Worm (Caenorhabditis elegans): Measurements from ENCODE around the gene C06G3.8.

The C06G3.8 gene

DNA sequence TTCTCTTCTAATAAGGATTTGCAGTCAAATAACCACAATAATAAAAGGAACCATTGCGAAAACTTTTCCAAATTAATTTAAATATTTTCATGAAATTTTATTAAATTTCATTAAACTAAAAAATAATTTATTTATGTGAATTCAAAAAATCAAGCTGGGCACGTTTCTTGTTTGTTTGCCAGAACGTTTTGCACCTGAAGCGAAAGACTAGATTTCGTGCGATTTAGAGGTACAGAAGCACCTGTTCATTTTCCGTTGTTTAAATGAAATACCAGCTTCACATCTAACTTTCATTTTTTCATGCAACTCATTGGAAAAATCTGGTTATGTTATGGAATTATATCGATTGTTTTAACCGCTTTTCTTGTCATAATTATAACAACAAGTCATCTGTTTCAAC is 39.8 kb upstream of the C06G3.8 start, which contains the start of gene srg-48 (continued):
- TF ChIP-seq daf-16 (GFP tag; optimal IDR thresholded peaks at IDR 0.05) (no peak), daf-16 (tag; optimal IDR thresholded peaks at IDR 0.05) (no peak), skn-1 (tag; optimal IDR thresholded peaks at IDR 0.05) (no peak)

- TF ChIP-seq unc-62 (GFP tag; optimal IDR thresholded peaks at IDR 0.05 in 1 of 2) (peak in 1 of 2 experiments; percentile 93), unc-62 (tag; optimal IDR thresholded peaks at IDR 0.05) (no peak), tag-97 (GFP tag; IDR thresholded peaks at IDR 0.05) (no peak), saeg-2 (GFP tag; IDR thresholded peaks at IDR 0.05) (no peak)
Observed at ce11 chrIV:7067446-7067845, 35.1 kb upstream of the C06G3.8 start.

- no peak for TF ChIP-seq hmg-1.1 (GFP tag; IDR thresholded peaks at IDR 0.05)
- TF ChIP-seq nhr-42 (GFP tag; IDR thresholded peaks at IDR 0.05), result no peak
- no peak for TF ChIP-seq mdl-1 (tag; optimal IDR thresholded peaks at IDR 0.05)
- TF ChIP-seq F37D6.2 (tag; optimal IDR thresholded peaks at IDR 0.05), result no peak
- no peak for TF ChIP-seq gei-8 (GFP tag; optimal IDR thresholded peaks at IDR 0.05)
- TF ChIP-seq ceh-44 (GFP tag; IDR thresholded peaks at IDR 0.05), result no peak
- no peak for TF ChIP-seq Y48G9A.11 (GFP tag; IDR thresholded peaks at IDR 0.05)
- no peak for TF ChIP-seq ces-1 (GFP tag; optimal IDR thresholded peaks at IDR 0.05)
- no peak for TF ChIP-seq ZK546.5 (tag; optimal IDR thresholded peaks at IDR 0.05)
- no peak for TF ChIP-seq tag-97 (GFP tag; IDR thresholded peaks at IDR 0.05)
- no peak for TF ChIP-seq aha-1 (tag)
- TF ChIP-seq attf-4 (tag; optimal IDR thresholded peaks at IDR 0.05), result no peak
- no peak for TF ChIP-seq nhr-102 (tag; optimal IDR thresholded peaks at IDR 0.05)
- no peak for TF ChIP-seq sdz-12 (GFP tag; optimal IDR thresholded peaks at IDR 0.05)
- TF ChIP-seq nhr-77 (tag; optimal IDR thresholded peaks at IDR 0.05), result no peak
- no peak for TF ChIP-seq ZK337.2 (GFP tag; IDR thresholded peaks at IDR 0.05)
- no peak for TF ChIP-seq lir-3 (tag; optimal IDR thresholded peaks at IDR 0.05)
- no peak for TF ChIP-seq hlh-30 (tag; optimal IDR thresholded peaks at IDR 0.05; ENCODE audit: insufficient read depth)
- TF ChIP-seq hif-1 (tag; optimal IDR thresholded peaks at IDR 0.05), result no peak
- no peak for TF ChIP-seq F10B5.3 (tag; optimal IDR thresholded peaks at IDR 0.05)
Observed at ce11 chrIV:7065022-7065421, 32.7 kb upstream of the C06G3.8 start, which contains the start of gene Y43B11AL.1. Y43B11AL.1 (plus strand) TSS chrIV:7065322.

DNA sequence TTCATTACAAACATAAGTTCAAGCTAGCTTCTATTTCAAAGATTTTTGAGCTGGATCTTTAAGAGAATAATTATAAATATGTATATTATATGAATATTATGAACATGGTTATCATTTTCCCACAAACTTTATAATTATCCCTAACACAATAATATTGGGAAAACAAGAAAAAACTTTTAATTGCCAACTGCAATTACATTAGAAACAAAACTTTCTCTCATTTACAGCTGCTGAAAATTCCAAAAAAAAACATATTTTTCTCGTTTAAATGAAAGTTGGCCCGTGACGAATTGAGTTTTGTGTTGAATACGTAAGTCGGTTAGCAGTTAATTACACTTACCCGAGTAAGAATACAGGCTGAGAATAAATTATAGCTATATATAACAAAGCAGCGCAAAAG is 30.3 kb upstream of the C06G3.8 start:
- TF ChIP-seq nhr-11 (tag; optimal IDR thresholded peaks at IDR 0.05) (no peak), aha-1 (tag) (peak; percentile 90), tra-1 (GFP tag; IDR thresholded peaks at IDR 0.05) (no peak), madf-9 (GFP tag; conservative IDR thresholded peaks at IDR 0.05) (no peak), egl-43 (GFP tag; IDR thresholded peaks at IDR 0.05) (no peak), ceh-44 (GFP tag; IDR thresholded peaks at IDR 0.05) (no peak), daf-16 (GFP tag; optimal IDR thresholded peaks at IDR 0.05) (no peak), daf-16 (tag; optimal IDR thresholded peaks at IDR 0.05) (no peak)

ce11 chrIV:7057677-7058076 is 25.3 kb upstream of the C06G3.8 start, which contains the start of gene srx-50:
srx-50 (plus strand) TSS chrIV:7057977.
- TF ChIP-seq nhr-102 (tag; optimal IDR thresholded peaks at IDR 0.05), result no peak
- no peak for TF ChIP-seq pha-4 (GFP tag; IDR thresholded peaks at IDR 0.05)
- TF ChIP-seq pha-4 (tag; optimal IDR thresholded peaks at IDR 0.05), result no peak
- TF ChIP-seq nhr-42 (GFP tag; IDR thresholded peaks at IDR 0.05), result no peak
- no peak for TF ChIP-seq mdt-29 (GFP tag; IDR thresholded peaks at IDR 0.05)
- no peak for TF ChIP-seq nhr-48 (tag; optimal IDR thresholded peaks at IDR 0.05)
- TF ChIP-seq tra-1 (GFP tag; IDR thresholded peaks at IDR 0.05), result no peak
- TF ChIP-seq F49E8.2 (tag; optimal IDR thresholded peaks at IDR 0.05; ENCODE audit: borderline replicate concordance), result no peak
- TF ChIP-seq F26F4.8 (GFP tag; conservative IDR thresholded peaks at IDR 0.05), result no peak
